Worm (Caenorhabditis elegans): Measurements from ENCODE around the gene nhr-272.

- TF ChIP-seq pat-9 (tag; optimal IDR thresholded peaks at IDR 0.05), result no peak
- TF ChIP-seq dve-1 (tag; optimal IDR thresholded peaks at IDR 0.05), result no peak
- no peak for TF ChIP-seq nhr-11 (tag; optimal IDR thresholded peaks at IDR 0.05)
- no peak for TF ChIP-seq ceh-34 (tag; optimal IDR thresholded peaks at IDR 0.05)
- TF ChIP-seq C38D4.7 (GFP tag; optimal IDR thresholded peaks at IDR 0.05), result no peak
These were observed 27.5 kb downstream of the nhr-272 start for ce11 chrX:12677113-12677512.

Measured in whole organism, late embryonic.